Worm (Caenorhabditis elegans): ENCODE results near the gene F48C5.2.

F48C5.2 gene

DNA sequence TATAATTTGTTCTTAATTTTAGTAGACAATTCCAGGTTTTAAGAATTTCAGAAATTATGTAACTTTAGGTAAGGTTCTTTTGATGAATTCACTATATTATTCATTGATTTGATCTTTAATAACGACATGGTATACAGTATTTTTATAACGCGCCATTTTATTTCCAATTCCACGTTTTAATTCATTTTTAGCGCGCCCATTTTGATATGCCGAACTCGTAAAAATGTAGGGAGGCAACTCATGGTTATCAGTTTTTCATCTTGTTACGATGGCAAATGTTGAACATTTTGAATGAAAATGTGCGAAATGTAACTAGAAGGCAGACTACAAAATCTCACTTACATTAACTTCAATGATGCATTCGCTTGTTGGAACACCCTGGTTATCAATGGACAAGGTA, 44.7 kb upstream of the F48C5.2 start:
- TF ChIP-seq pag-3 (tag; optimal IDR thresholded peaks at IDR 0.05; ENCODE audit: borderline replicate concordance) (no peak), lin-11 (tag; optimal IDR thresholded peaks at IDR 0.05) (no peak), ceh-45 (GFP tag; IDR thresholded peaks at IDR 0.05) (no peak), pat-9 (tag; optimal IDR thresholded peaks at IDR 0.05) (no peak), pqm-1 (tag; optimal IDR thresholded peaks at IDR 0.05) (no peak), hlh-6 (tag; optimal IDR thresholded peaks at IDR 0.05) (no peak), che-1 (tag; optimal IDR thresholded peaks at IDR 0.05) (no peak)

DNA sequence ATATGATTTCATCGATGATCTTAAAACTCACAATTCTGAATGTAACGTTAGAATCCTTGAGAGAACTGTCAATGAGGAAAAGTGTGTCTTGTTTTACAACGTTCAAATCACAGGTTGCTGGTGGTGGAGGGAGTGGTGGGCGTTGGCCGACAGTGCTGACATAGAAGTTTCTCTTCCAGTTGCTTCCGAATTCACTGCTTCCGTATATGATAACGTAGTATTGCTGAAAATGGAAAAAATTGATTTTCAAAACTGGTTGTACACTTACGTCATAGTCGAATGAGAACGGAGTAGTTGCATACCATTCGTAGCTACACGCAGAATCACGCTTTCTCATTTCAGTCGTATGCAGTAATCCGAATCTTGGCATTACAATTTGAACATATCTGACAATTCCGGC, 37.7 kb upstream of the F48C5.2 start:
- no peak for TF ChIP-seq K09A11.1 (tag; optimal IDR thresholded peaks at IDR 0.05; ENCODE audit: insufficient read depth)
- TF ChIP-seq fkh-6 (tag; optimal IDR thresholded peaks at IDR 0.05) = no peak
- no peak for TF ChIP-seq hlh-6 (tag; optimal IDR thresholded peaks at IDR 0.05)
- TF ChIP-seq rnt-1 (tag; optimal IDR thresholded peaks at IDR 0.05) = no peak
- TF ChIP-seq ceh-6 (GFP tag; optimal IDR thresholded peaks at IDR 0.05) = no peak
- TF ChIP-seq dve-1 (tag; optimal IDR thresholded peaks at IDR 0.05) = no peak

- TF ChIP-seq eyg-1 (tag; optimal IDR thresholded peaks at IDR 0.05) = no peak
- no peak for TF ChIP-seq ceh-14 (tag; optimal IDR thresholded peaks at IDR 0.05)
- TF ChIP-seq ama-1 (optimal IDR thresholded peaks at IDR 0.05) = no peak
- no peak for TF ChIP-seq ceh-9 (tag; optimal IDR thresholded peaks at IDR 0.05)
- TF ChIP-seq K09A11.1 (tag; optimal IDR thresholded peaks at IDR 0.05; ENCODE audit: insufficient read depth) = no peak
- TF ChIP-seq odd-2 (tag; optimal IDR thresholded peaks at IDR 0.05) = no peak
- TF ChIP-seq tbx-2 (tag; optimal IDR thresholded peaks at IDR 0.05) = no peak
- no peak for TF ChIP-seq elt-4 (tag; optimal IDR thresholded peaks at IDR 0.05)
- TF ChIP-seq ceh-45 (GFP tag; IDR thresholded peaks at IDR 0.05) = no peak
- no peak for TF ChIP-seq T23F11.4 (GFP tag; optimal IDR thresholded peaks at IDR 0.05)
- no peak for TF ChIP-seq hlh-8 (tag; optimal IDR thresholded peaks at IDR 0.05)
- no peak for TF ChIP-seq pha-4 (tag; optimal IDR thresholded peaks at IDR 0.05)
- TF ChIP-seq pax-1 (tag; optimal IDR thresholded peaks at IDR 0.05) = no peak
- no peak for TF ChIP-seq pha-2 (tag; optimal IDR thresholded peaks at IDR 0.05)
- TF ChIP-seq ceh-34 (tag; optimal IDR thresholded peaks at IDR 0.05) = no peak
- TF ChIP-seq C08G9.2 (tag; optimal IDR thresholded peaks at IDR 0.05) = no peak
- TF ChIP-seq unc-42 (tag; optimal IDR thresholded peaks at IDR 0.05) = no peak
Observed at ce11 chrX:11489830-11490229, 35.7 kb upstream of the F48C5.2 start, which contains the start of gene spp-21. spp-21 (plus strand) TSS chrX:11490130.

DNA sequence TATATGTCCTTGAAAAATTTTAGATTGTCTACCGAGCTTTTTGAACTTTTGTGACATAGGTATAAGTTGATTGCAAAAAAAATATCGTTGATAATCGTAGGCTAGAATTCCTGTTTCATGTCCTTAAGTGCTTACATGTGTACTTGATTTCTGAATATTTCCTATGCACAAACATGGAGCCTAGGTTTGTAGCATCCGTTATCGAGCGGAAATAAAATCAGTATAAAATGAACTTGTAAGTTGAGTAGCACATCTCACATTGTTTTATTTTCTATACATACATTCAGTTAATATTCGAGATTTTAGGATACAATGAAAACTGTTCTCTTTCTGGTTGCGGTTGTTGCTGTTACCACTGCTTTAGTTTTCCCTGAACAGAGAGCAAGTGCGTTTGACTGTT, 33.4 kb upstream of the F48C5.2 start, which contains the start of gene spp-9:
spp-9 (plus strand) TSS at position 301 of the 400 bp plus-strand sequence.
- TF ChIP-seq fax-1 (tag; optimal IDR thresholded peaks at IDR 0.05) (no peak), gmeb-2 (tag; optimal IDR thresholded peaks at IDR 0.05) (no peak), pqm-1 (tag; optimal IDR thresholded peaks at IDR 0.05) (no peak), ttx-3 (tag; optimal IDR thresholded peaks at IDR 0.05) (no peak), hlh-15 (tag; optimal IDR thresholded peaks at IDR 0.05) (no peak), nhr-11 (tag; optimal IDR thresholded peaks at IDR 0.05) (no peak), dmd-4 (tag; optimal IDR thresholded peaks at IDR 0.05; ENCODE audit: borderline replicate concordance) (no peak), K09A11.1 (tag; optimal IDR thresholded peaks at IDR 0.05; ENCODE audit: insufficient read depth) (no peak)

- TF ChIP-seq hlh-13 (GFP tag; optimal IDR thresholded peaks at IDR 0.05) (no peak), elt-2 (tag; optimal IDR thresholded peaks at IDR 0.05) (no peak), ceh-22 (tag; optimal IDR thresholded peaks at IDR 0.05) (no peak), ceh-9 (tag; optimal IDR thresholded peaks at IDR 0.05) (no peak), pqm-1 (tag; optimal IDR thresholded peaks at IDR 0.05) (no peak), pha-2 (tag; optimal IDR thresholded peaks at IDR 0.05) (no peak), nhr-232 (tag; optimal IDR thresholded peaks at IDR 0.05) (no peak), hlh-30 (tag; optimal IDR thresholded peaks at IDR 0.05; ENCODE audit: insufficient read depth) (no peak), fax-1 (tag; optimal IDR thresholded peaks at IDR 0.05) (no peak)
Observed at ce11 chrX:11484027-11484426, 29.9 kb upstream of the F48C5.2 start.

Measured in whole organism, late embryonic.